Fruit fly (Drosophila melanogaster): ENCODE results near the gene SdhBL.
A peak's percentile ranks its signal among the peaks of the same experiment; 100 is the strongest.

SdhBL gene

dm6 chrX:18893433-18893832 lies 813 bp upstream of the SdhBL start, which contains the start of gene Flacc (continued):
- TF ChIP-seq HLH3B (GFP tag; IDR thresholded peaks at IDR 0.05), result no peak
- TF ChIP-seq Ravus (GFP tag; IDR thresholded peaks at IDR 0.05), result no peak
- peak; percentile 79 for TF ChIP-seq tna (GFP tag; IDR thresholded peaks at IDR 0.05; ENCODE audit: partially characterized antibody)

- TF ChIP-seq D19A (tag; optimal IDR thresholded peaks at IDR 0.05) (peak; percentile 91), row (GFP tag; IDR thresholded peaks at IDR 0.05) (0 out of 3 replicates have a peak, but pooled peaks have one; percentile 9), Max (GFP tag; optimal IDR thresholded peaks at IDR 0.05) (no peak)
These were observed 3.0 kb downstream of the SdhBL start for dm6 chrX:18897294-18897693.

dm6 chrX:18897906-18898305 lies 3.7 kb downstream of the SdhBL start:
- no peak for TF ChIP-seq tgo (GFP tag; IDR thresholded peaks at IDR 0.05)
- peak; percentile 17 for TF ChIP-seq CG10979 (tag; optimal IDR thresholded peaks at IDR 0.05)
- no peak for TF ChIP-seq ato (GFP tag; IDR thresholded peaks at IDR 0.05; ENCODE audit: partially characterized antibody)
- peak; percentile 6 for TF ChIP-seq grau (tag; optimal IDR thresholded peaks at IDR 0.05)
- TF ChIP-seq ac (GFP tag; optimal IDR thresholded peaks at IDR 0.05), result no peak
- peak; percentile 2 for TF ChIP-seq Med (GFP tag)
- TF ChIP-seq Blimp-1 (GFP tag; optimal IDR thresholded peaks at IDR 0.05), result peak; percentile 5
- TF ChIP-seq CG4404 (GFP tag; IDR thresholded peaks at IDR 0.05), result no peak
- no peak for TF ChIP-seq CG11504 (tag; optimal IDR thresholded peaks at IDR 0.05)
- no peak for TF ChIP-seq CG16813 (GFP tag; IDR thresholded peaks at IDR 0.05; ENCODE audit: partially characterized antibody)
- TF ChIP-seq sens (GFP tag), result peak; percentile 52
- no peak for TF ChIP-seq CG7357 (GFP tag; IDR thresholded peaks at IDR 0.05)
- TF ChIP-seq Rx (GFP tag; IDR thresholded peaks at IDR 0.05), result no peak
- TF ChIP-seq amos (GFP tag; IDR thresholded peaks at IDR 0.05; ENCODE audit: partially characterized antibody), result no peak
- TF ChIP-seq HmgZ (tag; optimal IDR thresholded peaks at IDR 0.05), result no peak
- no peak for TF ChIP-seq BtbVII (GFP tag; optimal IDR thresholded peaks at IDR 0.05)
- no peak for TF ChIP-seq CG5180 (GFP tag; optimal IDR thresholded peaks at IDR 0.05)
- TF ChIP-seq CG2712 (tag; optimal IDR thresholded peaks at IDR 0.05), result peak; percentile 15
- no peak for TF ChIP-seq gce (GFP tag; IDR thresholded peaks at IDR 0.05)
- TF ChIP-seq ham (GFP tag; IDR thresholded peaks at IDR 0.05), result no peak
- no peak for TF ChIP-seq kay (GFP tag; optimal IDR thresholded peaks at IDR 0.05)
- no peak for TF ChIP-seq odd (GFP tag; optimal IDR thresholded peaks at IDR 0.05)
- TF ChIP-seq gem (tag; optimal IDR thresholded peaks at IDR 0.05), result peak; percentile 16
- TF ChIP-seq CG16779 (GFP tag; IDR thresholded peaks at IDR 0.05), result no peak

dm6 chrX:18899835-18900460 lies 5.7 kb downstream of the SdhBL start, which contains the start of gene CG7378:
TSS of gene CG7378 (plus strand) at chrX:18900410.
- no peak for TF ChIP-seq H15 (GFP tag; IDR thresholded peaks at IDR 0.05)
- TF ChIP-seq ems (GFP tag; optimal IDR thresholded peaks at IDR 0.05), result peak; percentile 18
- TF ChIP-seq Rx (GFP tag; IDR thresholded peaks at IDR 0.05), result no peak
- TF ChIP-seq CG2712 (tag; optimal IDR thresholded peaks at IDR 0.05), result peak; percentile 24
- TF ChIP-seq CG12299 (tag; optimal IDR thresholded peaks at IDR 0.05), result no peak
- TF ChIP-seq Ets65A (GFP tag), result peak; percentile 35
- no peak for TF ChIP-seq toy (GFP tag; IDR thresholded peaks at IDR 0.05)
- peak; percentile 47 for TF ChIP-seq HHEX (GFP tag; optimal IDR thresholded peaks at IDR 0.05)
- TF ChIP-seq CG8281 (tag; optimal IDR thresholded peaks at IDR 0.05), result peak; percentile 7
- peak; percentile 48 for TF ChIP-seq BtbVII (GFP tag; optimal IDR thresholded peaks at IDR 0.05)
- no peak for TF ChIP-seq CG31224 (GFP tag; IDR thresholded peaks at IDR 0.05)
- peak; percentile 53 for TF ChIP-seq CG6813 (GFP tag; optimal IDR thresholded peaks at IDR 0.05)
- peak; percentile 54 for TF ChIP-seq CG30403 (GFP tag; optimal IDR thresholded peaks at IDR 0.05)
- peak; percentile 7 for TF ChIP-seq tup (GFP tag; optimal IDR thresholded peaks at IDR 0.05)
- peak; percentile 30 for TF ChIP-seq sqz (GFP tag; optimal IDR thresholded peaks at IDR 0.05)
- TF ChIP-seq Poxn (GFP tag; IDR thresholded peaks at IDR 0.05), result no peak
- peak; percentile 79 for TF ChIP-seq CG9727 (GFP tag; optimal IDR thresholded peaks at IDR 0.05)
- TF ChIP-seq B-H2 (GFP tag; optimal IDR thresholded peaks at IDR 0.05), result peak; percentile 20
- peak; percentile 48 for TF ChIP-seq CG10274 (GFP tag; optimal IDR thresholded peaks at IDR 0.05)
- TF ChIP-seq otp (GFP tag; IDR thresholded peaks at IDR 0.05), result no peak

Data from whole organism, embryonic.